Fruit fly (Drosophila melanogaster) whole organism, embryonic: ENCODE measurements around the gene Calr.

ENCODE experiments used
- CG16813 ChIP-seq: fragments of 200-800 bp; sonication (Bioruptor generic); IDR thresholded peaks from 3 replicates; pipeline ENCODE4 v1.3.6; 2022; ENCODE audit warnings: missing biosample characterization, missing genetic modification characterization; ENCODE audit not compliant: partially characterized antibody
- CG31388 ChIP-seq: fragments of 200-800 bp; sonication (Bioruptor generic); optimal IDR thresholded peaks from 2 replicates; lab custom pipeline; 2016; ENCODE audit warnings: missing biosample characterization, missing genetic modification characterization
- CG3847 ChIP-seq: fragments of 200-800 bp; sonication (Bioruptor generic); IDR thresholded peaks from 2 replicates; pipeline ENCODE4 v1.3.6; 2022; ENCODE audit warnings: missing biosample characterization, missing genetic modification characterization
- CG8478 ChIP-seq: fragments of >200 bp; optimal IDR thresholded peaks from 2 replicates; lab custom pipeline; 2018
- CG9876 ChIP-seq: fragments of 200-800 bp; sonication (Bioruptor generic); optimal IDR thresholded peaks from 2 replicates; lab custom pipeline; 2016; ENCODE audit warnings: missing biosample characterization, missing genetic modification characterization
- Dfd ChIP-seq, 2 experiments: fragments of >200 bp; optimal IDR thresholded peaks; 2 replicates each; lab custom pipeline; 2017; ENCODE audit warnings: missing biosample characterization in 2 of 2, missing genetic modification characterization in 2 of 2
- HHEX ChIP-seq: fragments of 200-800 bp; sonication (Bioruptor generic); optimal IDR thresholded peaks from 3 replicates; lab custom pipeline; 2017; ENCODE audit warnings: missing biosample characterization, mild to moderate bottlenecking, missing genetic modification characterization, missing genetic modification reagents
- NfI ChIP-seq: fragments of 200-800 bp; sonication (Bioruptor generic); optimal IDR thresholded peaks from 3 replicates; lab custom pipeline; 2018; ENCODE audit warnings: missing biosample characterization, mild to moderate bottlenecking, missing genetic modification characterization, moderate library complexity
- aop ChIP-seq: fragments of 200-800 bp; sonication (Bioruptor generic); IDR thresholded peaks from 2 replicates; pipeline ENCODE4 v1.3.6; 2022; ENCODE audit warnings: missing biosample characterization, missing genetic modification characterization
- lbe ChIP-seq: fragments of 200-800 bp; sonication (Bioruptor generic); optimal IDR thresholded peaks from 2 replicates; lab custom pipeline; 2016; ENCODE audit warnings: missing biosample characterization, mild to moderate bottlenecking, missing genetic modification characterization
- pb ChIP-seq: fragments of 200-800 bp; sonication (Bioruptor generic); optimal IDR thresholded peaks from 3 replicates; lab custom pipeline; 2016; ENCODE audit warnings: missing biosample characterization, missing genetic modification characterization
- sisA ChIP-seq: fragments of 200-800 bp; sonication (Bioruptor generic); IDR thresholded peaks from 2 replicates; pipeline ENCODE4 v1.3.6; 2022; ENCODE audit warnings: missing biosample characterization, missing genetic modification characterization

- TF ChIP-seq HHEX (GFP tag; lab: Kevin White, UChicago): no peak
- no peak for TF ChIP-seq NfI (GFP tag; lab: Kevin White, UChicago)
- TF ChIP-seq lbe: no peak
- TF ChIP-seq aop (GFP tag; lab: Robert Waterston, UW): no peak
- no peak for TF ChIP-seq pb (GFP tag; lab: Kevin White, UChicago)
- TF ChIP-seq sisA (GFP tag; lab: Robert Waterston, UW): no peak
- TF ChIP-seq CG16813 (GFP tag; lab: Robert Waterston, UW): no peak
- no peak for TF ChIP-seq CG8478 (lab: Kevin White, UChicago)
- no peak for TF ChIP-seq CG9876 (GFP tag; lab: Kevin White, UChicago)
- no peak for TF ChIP-seq Dfd (GFP tag; optimal IDR thresholded peaks at IDR 0.05; lab: Kevin White, UChicago)
- TF ChIP-seq CG31388 (GFP tag; lab: Kevin White, UChicago): no peak
- TF ChIP-seq CG3847 (GFP tag; lab: Robert Waterston, UW): no peak
Measured at dm6 chr3R:9637882-9638281, 7.2 kb upstream of the Calr start, which contains the start of gene Dh44.
